Worm (Caenorhabditis elegans) whole organism, L1 larva: ENCODE results near the gene mup-2.

ENCODE experiments used
- F16B12.6 ChIP-seq: fragments of 150-350 bp; optimal IDR thresholded peaks from 2 replicates; lab custom pipeline; 2014; ENCODE audit warnings: missing biosample characterization, missing genetic modification characterization
- Y116A8C.19 ChIP-seq: sonication (generic microtip); optimal IDR thresholded peaks from 2 replicates; lab custom pipeline; 2016; ENCODE audit warnings: missing compliant biosample characterization, missing genetic modification characterization, borderline replicate concordance
- aha-1 ChIP-seq: fragments of 150-350 bp; optimal IDR thresholded peaks from 2 replicates; lab custom pipeline; 2014; ENCODE audit warnings: missing biosample characterization, missing genetic modification characterization
- alr-1 ChIP-seq: fragments of 200-800 bp; sonication (Bioruptor generic); optimal IDR thresholded peaks from 2 replicates; lab custom pipeline; 2018; ENCODE audit warnings: borderline replicate concordance, mild to moderate bottlenecking, missing genetic modification characterization, missing compliant biosample characterization
- aly-2 ChIP-seq: fragments of 150-350 bp; optimal IDR thresholded peaks from 2 replicates; lab custom pipeline; 2014; ENCODE audit warnings: missing biosample characterization, missing genetic modification characterization
- ceh-88 ChIP-seq: fragments of 200-800 bp; sonication (Bioruptor generic); IDR thresholded peaks from 2 replicates; pipeline ENCODE4 v1.3.6; 2022; ENCODE audit warnings: missing genetic modification characterization, missing compliant biosample characterization
- ceh-90 ChIP-seq: sonication (generic microtip); optimal IDR thresholded peaks from 2 replicates; lab custom pipeline; 2016; ENCODE audit warnings: missing genetic modification characterization, missing compliant biosample characterization
- efl-1 ChIP-seq, 4 experiments: fragments of 150-350 bp; optimal IDR thresholded peaks in 3 of 4; peaks in 1 of 4; 1 replicate in 1 of 4; 2 replicates in 3 of 4; lab custom pipeline; 2014; ENCODE audit warnings: missing biosample characterization in 2 of 4, missing genetic modification characterization in 2 of 4, missing genetic modification reagents in 2 of 4
- elt-3 ChIP-seq, 6 experiments: fragments of 150-350 bp in 1 of 6; sonication (generic microtip); optimal IDR thresholded peaks; 2 replicates each; lab custom pipeline; 2017 to 2018; ENCODE audit warnings: missing biosample characterization in 6 of 6, missing genetic modification characterization in 6 of 6, inconsistent platforms in 1 of 6
- ets-5 ChIP-seq: fragments of 200-800 bp; sonication (Bioruptor generic); IDR thresholded peaks from 2 replicates; pipeline ENCODE4 v1.3.6; 2022; ENCODE audit warnings: missing genetic modification characterization, missing compliant biosample characterization
- fkh-4 ChIP-seq: sonication (generic microtip); optimal IDR thresholded peaks from 2 replicates; lab custom pipeline; 2016; ENCODE audit warnings: missing compliant biosample characterization, missing genetic modification characterization, borderline replicate concordance
- fkh-8 ChIP-seq: sonication (generic microtip); optimal IDR thresholded peaks from 2 replicates; lab custom pipeline; 2016; ENCODE audit warnings: mild to moderate bottlenecking, missing genetic modification characterization, missing compliant biosample characterization
- fos-1 ChIP-seq: fragments of 150-350 bp; optimal IDR thresholded peaks from 2 replicates; lab custom pipeline; 2014; ENCODE audit warnings: missing biosample characterization, missing genetic modification characterization
- grh-1 ChIP-seq: fragments of 200-800 bp; sonication (Bioruptor generic); IDR thresholded peaks from 2 replicates; pipeline ENCODE4 v1.3.6; 2022; ENCODE audit warnings: missing genetic modification reagents, missing genetic modification characterization, missing compliant biosample characterization
- hlh-17 ChIP-seq: fragments of 200-800 bp; sonication (Bioruptor generic); optimal IDR thresholded peaks from 2 replicates; lab custom pipeline; 2018; ENCODE audit warnings: missing genetic modification characterization, mild to moderate bottlenecking, missing compliant biosample characterization, moderate library complexity, borderline replicate concordance
- hlh-4 ChIP-seq: sonication (generic microtip); optimal IDR thresholded peaks from 2 replicates; lab custom pipeline; 2016; ENCODE audit warnings: mild to moderate bottlenecking, missing genetic modification characterization, missing compliant biosample characterization
- hpl-2 ChIP-seq: fragments of 150-350 bp; optimal IDR thresholded peaks from 2 replicates; lab custom pipeline; 2014; ENCODE audit warnings: missing biosample characterization, missing genetic modification reagents, missing genetic modification characterization
- irx-1 ChIP-seq: sonication (generic microtip); optimal IDR thresholded peaks from 2 replicates; lab custom pipeline; 2016; ENCODE audit warnings: missing genetic modification characterization, missing compliant biosample characterization
- isw-1 ChIP-seq: fragments of 200-800 bp; sonication (Bioruptor generic); IDR thresholded peaks from 2 replicates; pipeline ENCODE4 v1.3.6; 2022; ENCODE audit warnings: missing genetic modification characterization, missing compliant biosample characterization
- jun-1 ChIP-seq: fragments of 150-350 bp; optimal IDR thresholded peaks from 2 replicates; lab custom pipeline; 2014; ENCODE audit warnings: missing biosample characterization, missing genetic modification reagents, missing genetic modification characterization
- lin-15B ChIP-seq: fragments of 150-350 bp; sonication (generic microtip); optimal IDR thresholded peaks from 3 replicates; lab custom pipeline; 2014; ENCODE audit warnings: missing biosample characterization, missing genetic modification characterization
- lir-3 ChIP-seq: sonication (generic microtip); optimal IDR thresholded peaks from 2 replicates; lab custom pipeline; 2016; ENCODE audit warnings: mild to moderate bottlenecking, missing genetic modification characterization, moderate library complexity, missing compliant biosample characterization; ENCODE audit not compliant: poor library complexity
- mab-9 ChIP-seq: fragments of 200-800 bp; sonication (Bioruptor generic); IDR thresholded peaks from 2 replicates; pipeline ENCODE4 v1.3.6; 2022; ENCODE audit warnings: missing genetic modification reagents, missing genetic modification characterization, missing compliant biosample characterization
- mep-1 ChIP-seq: fragments of 150-350 bp; optimal IDR thresholded peaks from 2 replicates; lab custom pipeline; 2014; ENCODE audit warnings: missing biosample characterization, missing genetic modification characterization
- nhr-19 ChIP-seq: fragments of 200-800 bp; sonication (Bioruptor generic); conservative IDR thresholded peaks from 2 replicates; pipeline ENCODE4 v1.3.6; 2022; ENCODE audit warnings: missing genetic modification characterization, missing compliant biosample characterization
- nhr-20 ChIP-seq: sonication (generic microtip); optimal IDR thresholded peaks from 2 replicates; lab custom pipeline; 2016; ENCODE audit warnings: mild to moderate bottlenecking, missing genetic modification characterization, missing compliant biosample characterization
- nhr-47 ChIP-seq: sonication (generic microtip); optimal IDR thresholded peaks from 2 replicates; lab custom pipeline; 2016; ENCODE audit warnings: mild to moderate bottlenecking, missing genetic modification characterization, moderate library complexity, missing compliant biosample characterization
- nhr-76 ChIP-seq: sonication (generic microtip); optimal IDR thresholded peaks from 2 replicates; lab custom pipeline; 2017; ENCODE audit warnings: missing biosample characterization, missing genetic modification characterization
- nhr-84 ChIP-seq: sonication (generic microtip); optimal IDR thresholded peaks from 2 replicates; lab custom pipeline; 2017; ENCODE audit warnings: missing biosample characterization, missing genetic modification characterization
- pax-3 ChIP-seq: fragments of 200-800 bp; sonication (Bioruptor generic); optimal IDR thresholded peaks from 2 replicates; lab custom pipeline; 2018; ENCODE audit warnings: mild to moderate bottlenecking, missing genetic modification characterization, moderate library complexity, missing compliant biosample characterization
- pqm-1 ChIP-seq: sonication (generic microtip); optimal IDR thresholded peaks from 3 replicates; lab custom pipeline; 2017; ENCODE audit warnings: missing biosample characterization, missing genetic modification characterization
- snpc-4 ChIP-seq: fragments of 150-350 bp; optimal IDR thresholded peaks from 2 replicates; lab custom pipeline; 2014; ENCODE audit warnings: missing biosample characterization, missing genetic modification characterization
- snu-23 ChIP-seq: sonication (generic microtip); optimal IDR thresholded peaks from 2 replicates; lab custom pipeline; 2016; ENCODE audit warnings: missing genetic modification characterization, missing compliant biosample characterization
- sptf-1 ChIP-seq: fragments of 150-350 bp; optimal IDR thresholded peaks from 2 replicates; lab custom pipeline; 2014; ENCODE audit warnings: missing biosample characterization, missing genetic modification characterization
- sup-37 ChIP-seq: fragments of 200-800 bp; sonication (Bioruptor generic); optimal IDR thresholded peaks from 2 replicates; lab custom pipeline; 2018; ENCODE audit warnings: mild to moderate bottlenecking, missing genetic modification characterization, missing compliant biosample characterization
- swsn-7 ChIP-seq: sonication (generic microtip); optimal IDR thresholded peaks from 2 replicates; lab custom pipeline; 2016; ENCODE audit warnings: missing genetic modification characterization, missing compliant biosample characterization
- tlp-1 ChIP-seq: fragments of 150-350 bp; optimal IDR thresholded peaks from 2 replicates; lab custom pipeline; 2014; ENCODE audit warnings: missing biosample characterization, missing genetic modification characterization
- unc-62 ChIP-seq: fragments of 150-350 bp; optimal IDR thresholded peaks from 2 replicates; lab custom pipeline; 2014; ENCODE audit warnings: missing biosample characterization, missing genetic modification reagents, missing genetic modification characterization
- unc-86 ChIP-seq: sonication (generic microtip); optimal IDR thresholded peaks from 2 replicates; lab custom pipeline; 2016; ENCODE audit warnings: missing genetic modification characterization, missing compliant biosample characterization
- unc-98 ChIP-seq: fragments of 200-800 bp; sonication (Bioruptor generic); IDR thresholded peaks from 2 replicates; pipeline ENCODE4 v1.3.6; 2022; ENCODE audit warnings: missing genetic modification characterization, missing compliant biosample characterization
- vab-15 ChIP-seq: sonication (generic microtip); optimal IDR thresholded peaks from 2 replicates; lab custom pipeline; 2017; ENCODE audit warnings: missing genotype, mild to moderate bottlenecking, missing genetic modification characterization, missing compliant biosample characterization
- zag-1 ChIP-seq: fragments of 150-350 bp; optimal IDR thresholded peaks from 2 replicates; lab custom pipeline; 2014; ENCODE audit warnings: missing biosample characterization, missing genetic modification characterization
- zip-4 ChIP-seq: fragments of 200-800 bp; sonication (Bioruptor generic); optimal IDR thresholded peaks from 2 replicates; lab custom pipeline; 2018; ENCODE audit warnings: mild to moderate bottlenecking, missing genetic modification characterization, moderate library complexity, missing compliant biosample characterization
- ztf-11 ChIP-seq, 2 experiments: sonication (generic microtip); optimal IDR thresholded peaks; 2 replicates each; lab custom pipeline; 2016 to 2017; ENCODE audit warnings: missing genetic modification characterization in 2 of 2, missing biosample characterization in 1 of 2, missing compliant biosample characterization in 1 of 2
- ztf-4 ChIP-seq: fragments of 150-350 bp; optimal IDR thresholded peaks from 2 replicates; lab custom pipeline; 2014; ENCODE audit warnings: missing biosample characterization, missing genetic modification characterization

The mup-2 gene

DNA sequence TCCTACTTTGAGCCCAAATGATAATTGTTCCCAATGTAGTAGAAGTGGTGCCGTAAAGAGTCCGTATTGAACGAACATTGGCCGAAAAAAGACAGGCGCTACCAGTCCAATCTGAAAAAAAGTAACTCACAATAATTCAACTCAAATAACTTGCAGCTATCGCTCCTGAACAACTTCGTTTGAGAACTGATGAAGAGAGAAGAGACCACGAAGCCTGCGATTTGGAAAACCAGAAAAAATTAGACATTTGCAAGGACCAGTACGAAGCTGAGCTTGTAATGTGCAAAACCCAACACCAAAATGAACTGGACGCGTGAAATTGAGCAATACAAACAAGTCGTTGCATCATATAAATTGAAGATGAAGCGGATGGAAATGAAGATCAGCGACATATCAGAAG is 35.6 kb downstream of the mup-2 start, which contains the start of gene C03B1.1:
C03B1.1 (plus strand) TSS at position 301 of the 400 bp plus-strand sequence.
- TF ChIP-seq mab-9 (GFP tag; lab: Robert Waterston, UW) (no peak), efl-1 (optimal IDR thresholded peaks at IDR 0.05; lab: Kevin White, UChicago) (no peak), efl-1 (GFP tag; optimal IDR thresholded peaks at IDR 0.05 in 1 of 2; lab: Kevin White, UChicago) (peak in 1 of 2 experiments; percentile 42)
- TF ChIP-seq, all 84 proteins: peak for 1

ce11 chrX:6373348-6373747 is 36.7 kb downstream of the mup-2 start, which contains the start of gene C03B1.17:
Gene C03B1.17 (plus strand): TSS chrX:6373648.
- TF ChIP-seq lin-15B (tag; lab: Kevin White, UChicago) (no peak), nhr-84 (tag; lab: Kevin White, UChicago) (no peak), ztf-11 (tag; optimal IDR thresholded peaks at IDR 0.05; lab: Kevin White, UChicago) (no peak), lir-3 (tag; lab: Kevin White, UChicago) (no peak), alr-1 (tag; lab: Kevin White, UChicago) (no peak), sup-37 (GFP tag; lab: Kevin White, UChicago) (no peak), snpc-4 (tag; lab: Kevin White, UChicago) (no peak), sptf-1 (no peak), pqm-1 (tag; lab: Kevin White, UChicago) (no peak), unc-98 (GFP tag; lab: Robert Waterston, UW) (no peak), elt-3 (tag; optimal IDR thresholded peaks at IDR 0.05; lab: Kevin White, UChicago) (no peak), Y116A8C.19 (tag; lab: Kevin White, UChicago) (no peak)

DNA sequence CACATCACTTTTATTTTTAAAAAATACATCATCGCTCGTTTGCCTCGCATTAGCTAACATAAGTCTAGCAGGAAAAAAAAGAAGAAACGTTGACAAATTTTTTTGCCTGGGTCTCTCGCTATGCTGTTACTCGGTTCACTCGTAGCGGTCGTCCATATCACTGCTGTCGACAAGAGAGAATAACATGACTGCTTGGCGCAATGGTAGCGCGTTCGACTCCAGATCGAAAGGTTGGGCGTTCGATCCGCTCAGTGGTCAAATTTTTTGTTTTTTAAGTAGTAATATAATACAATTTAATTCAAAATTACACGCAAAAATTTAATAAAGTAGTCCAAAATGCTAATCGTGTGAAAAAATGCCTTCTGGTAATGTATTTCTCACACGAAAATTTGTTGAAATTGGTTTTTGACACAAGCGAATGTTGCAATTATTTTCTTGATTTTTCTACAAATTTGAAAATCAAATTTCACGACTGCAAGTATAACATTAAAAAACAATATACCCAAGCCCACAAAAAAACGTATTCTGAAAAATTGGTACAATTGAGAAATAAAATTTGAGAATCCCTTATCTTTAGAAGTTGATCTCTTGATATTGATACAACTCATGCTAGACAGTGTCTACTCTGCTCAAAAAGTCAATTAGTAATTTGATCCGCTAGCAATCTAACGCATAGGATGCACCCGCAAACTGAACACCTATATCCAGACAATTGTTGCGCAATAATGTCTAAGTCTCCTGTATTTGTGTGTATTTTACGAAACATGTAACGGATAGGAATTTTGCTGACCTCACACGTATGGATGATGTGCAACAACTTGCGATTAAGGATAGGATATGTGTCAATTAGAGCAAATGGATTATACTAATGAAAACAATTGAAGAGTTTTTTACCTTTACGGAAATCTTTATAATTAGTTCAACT is 38.6 kb downstream of the mup-2 start:
- TF ChIP-seq alr-1 (tag; lab: Kevin White, UChicago): no peak
- no peak for TF ChIP-seq jun-1 (tag; lab: Kevin White, UChicago)
- no peak for TF ChIP-seq aly-2
- no peak for TF ChIP-seq hlh-4 (tag; lab: Kevin White, UChicago)
- TF ChIP-seq zip-4 (GFP tag; lab: Kevin White, UChicago): no peak
- peak; percentile 29 for TF ChIP-seq fkh-8
- TF ChIP-seq irx-1 (tag; lab: Kevin White, UChicago): peak; percentile 49
- TF ChIP-seq tlp-1 (tag; lab: Kevin White, UChicago): no peak
- no peak for TF ChIP-seq F16B12.6 (tag; lab: Kevin White, UChicago)
- TF ChIP-seq isw-1 (GFP tag; lab: Robert Waterston, UW): no peak
- no peak for TF ChIP-seq ceh-90 (tag; lab: Kevin White, UChicago)
- TF ChIP-seq nhr-47 (tag; lab: Kevin White, UChicago): peak; percentile 77
- TF ChIP-seq sup-37 (GFP tag; lab: Kevin White, UChicago): no peak
- peak; percentile 75 for TF ChIP-seq snu-23 (GFP tag; lab: Kevin White, UChicago)
- no peak for TF ChIP-seq ztf-11 (tag; optimal IDR thresholded peaks at IDR 0.05; lab: Kevin White, UChicago)
- peak; percentile 58 for TF ChIP-seq nhr-19 (GFP tag; lab: Robert Waterston, UW)
- no peak for TF ChIP-seq snpc-4 (tag; lab: Kevin White, UChicago)
- peak; percentile 20 for TF ChIP-seq unc-86 (tag; lab: Kevin White, UChicago)
- TF ChIP-seq elt-3 (tag; optimal IDR thresholded peaks at IDR 0.05; lab: Kevin White, UChicago): peak in 1 of 6 experiments; percentile 60
- TF ChIP-seq ztf-4 (tag; lab: Kevin White, UChicago): no peak
- no peak for TF ChIP-seq grh-1
- no peak for TF ChIP-seq zag-1 (tag; lab: Kevin White, UChicago)
- no peak for TF ChIP-seq nhr-76 (tag; lab: Kevin White, UChicago)
- no peak for TF ChIP-seq hpl-2 (GFP tag; lab: Kevin White, UChicago)
- TF ChIP-seq fos-1: no peak
- TF ChIP-seq pqm-1 (tag; lab: Kevin White, UChicago): no peak
- TF ChIP-seq ets-5 (GFP tag; lab: Robert Waterston, UW): no peak
- no peak for TF ChIP-seq pax-3 (tag; lab: Kevin White, UChicago)
- TF ChIP-seq unc-62 (GFP tag; lab: Kevin White, UChicago): no peak
- TF ChIP-seq ceh-88: no peak
- peak; percentile 69 for TF ChIP-seq nhr-20
- peak; percentile 46 for TF ChIP-seq lir-3 (tag; lab: Kevin White, UChicago)
- no peak for TF ChIP-seq fkh-4
- peak; percentile 46 for TF ChIP-seq mep-1
- TF ChIP-seq vab-15 (tag; lab: Kevin White, UChicago): no peak
- TF ChIP-seq swsn-7 (tag; lab: Kevin White, UChicago): peak; percentile 66
- no peak for TF ChIP-seq aha-1 (tag; lab: Kevin White, UChicago)
- TF ChIP-seq hlh-17 (GFP tag; lab: Kevin White, UChicago): no peak
